Worm (Caenorhabditis elegans) whole organism, L3 larva: ENCODE measurements around the gene rund-1.

Source experiments
- aly-2 ChIP-seq: fragments of 150-350 bp; optimal IDR thresholded peaks from 2 replicates; lab custom pipeline; 2014; ENCODE audit warnings: missing biosample characterization, missing genetic modification characterization
- ama-1 ChIP-seq: fragments of 150-350 bp; optimal IDR thresholded peaks from 2 replicates; lab custom pipeline; 2018
- mdl-1 ChIP-seq: fragments of 150-350 bp; optimal IDR thresholded peaks from 2 replicates; lab custom pipeline; 2014; ENCODE audit warnings: missing biosample characterization, missing genetic modification characterization
- nhr-11 ChIP-seq: fragments of 150-350 bp; optimal IDR thresholded peaks from 2 replicates; lab custom pipeline; 2014; ENCODE audit warnings: missing biosample characterization, missing genetic modification characterization
- nhr-12 ChIP-seq: fragments of 150-350 bp; optimal IDR thresholded peaks from 2 replicates; lab custom pipeline; 2014; ENCODE audit warnings: missing biosample characterization, missing genetic modification characterization
- snpc-4 ChIP-seq: fragments of 150-350 bp; optimal IDR thresholded peaks from 2 replicates; lab custom pipeline; 2014; ENCODE audit warnings: missing biosample characterization, missing genetic modification characterization
- zag-1 ChIP-seq: fragments of 150-350 bp; optimal IDR thresholded peaks from 2 replicates; lab custom pipeline; 2014; ENCODE audit warnings: missing biosample characterization, missing genetic modification characterization

DNA sequence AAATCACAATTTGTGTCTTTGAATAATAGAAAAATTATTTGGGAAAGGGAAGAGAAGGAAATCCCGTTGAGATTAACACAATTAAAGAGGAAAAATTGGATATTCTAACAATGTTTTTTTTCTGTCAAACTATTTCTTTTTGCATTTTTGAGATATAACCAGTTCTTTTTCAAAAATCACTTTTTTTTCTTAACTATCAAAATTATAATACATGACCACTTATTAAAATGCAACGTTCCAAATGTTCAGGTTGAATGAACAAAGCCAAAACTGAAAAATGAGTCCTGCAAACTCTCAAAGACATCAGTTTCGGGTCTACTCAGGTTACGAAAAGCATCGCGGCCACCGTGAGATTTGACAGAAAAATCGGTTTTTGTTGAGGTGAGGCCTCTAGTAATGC lies 52.0 kb downstream of the rund-1 start:
- TF ChIP-seq mdl-1 (tag; lab: Kevin White, UChicago) (no peak), ama-1 (lab: Kevin White, UChicago) (no peak), nhr-11 (tag; lab: Kevin White, UChicago) (no peak), zag-1 (tag; lab: Kevin White, UChicago) (no peak), aly-2 (tag; lab: Kevin White, UChicago) (no peak), nhr-12 (tag; lab: Kevin White, UChicago) (no peak), snpc-4 (tag; lab: Kevin White, UChicago) (no peak)
